Worm (Caenorhabditis elegans) whole organism, late embryonic: ENCODE data around the gene T25E4.2.

Experiments used
- C38D4.7 ChIP-seq: fragments of 200-800 bp; sonication (Bioruptor generic); optimal IDR thresholded peaks from 2 replicates; lab custom pipeline; 2018; ENCODE audit warnings: mild to moderate bottlenecking, missing genetic modification characterization, moderate library complexity, missing compliant biosample characterization
- F13H6.1 ChIP-seq: sonication (generic microtip); optimal IDR thresholded peaks from 2 replicates; lab custom pipeline; 2016; ENCODE audit warnings: missing genetic modification characterization, missing compliant biosample characterization
- K09A11.1 ChIP-seq: sonication (generic microtip); optimal IDR thresholded peaks from 2 replicates; lab custom pipeline; 2017; ENCODE audit warnings: antibody characterized with exemption, mild to moderate bottlenecking, missing genetic modification characterization, missing compliant biosample characterization; ENCODE audit not compliant: insufficient read depth
- T23F11.4 ChIP-seq: fragments of 200-800 bp; sonication (Bioruptor generic); optimal IDR thresholded peaks from 2 replicates; lab custom pipeline; 2018; ENCODE audit warnings: mild to moderate bottlenecking, missing genetic modification characterization, missing compliant biosample characterization
- ama-1 ChIP-seq: fragments of 150-350 bp; optimal IDR thresholded peaks from 2 replicates; lab custom pipeline; 2014
- ceh-14 ChIP-seq: sonication (generic microtip); optimal IDR thresholded peaks from 2 replicates; lab custom pipeline; 2016; ENCODE audit warnings: missing genotype, missing genetic modification characterization, missing compliant biosample characterization
- ceh-2 ChIP-seq: sonication (generic microtip); optimal IDR thresholded peaks from 2 replicates; lab custom pipeline; 2016; ENCODE audit warnings: missing genotype, missing genetic modification characterization, missing compliant biosample characterization
- ceh-24 ChIP-seq: sonication (generic microtip); optimal IDR thresholded peaks from 2 replicates; lab custom pipeline; 2016; ENCODE audit warnings: mild to moderate bottlenecking, missing genetic modification characterization, missing compliant biosample characterization
- ceh-30 ChIP-seq: fragments of 150-350 bp; optimal IDR thresholded peaks from 2 replicates; lab custom pipeline; 2014; ENCODE audit warnings: missing biosample characterization, missing genetic modification characterization
- ceh-31 ChIP-seq: sonication (generic microtip); optimal IDR thresholded peaks from 2 replicates; lab custom pipeline; 2016; ENCODE audit warnings: missing genetic modification characterization, missing compliant biosample characterization
- ceh-9 ChIP-seq: sonication (generic microtip); optimal IDR thresholded peaks from 2 replicates; lab custom pipeline; 2016; ENCODE audit warnings: mild to moderate bottlenecking, missing genetic modification characterization, inconsistent platforms, missing compliant biosample characterization
- elt-2 ChIP-seq: sonication (generic microtip); optimal IDR thresholded peaks from 2 replicates; lab custom pipeline; 2016; ENCODE audit warnings: missing genetic modification reagents, missing genetic modification characterization, missing compliant biosample characterization
- elt-4 ChIP-seq: sonication (generic microtip); optimal IDR thresholded peaks from 2 replicates; lab custom pipeline; 2016; ENCODE audit warnings: missing genetic modification characterization, missing compliant biosample characterization
- eyg-1 ChIP-seq: sonication (generic microtip); optimal IDR thresholded peaks from 2 replicates; lab custom pipeline; 2016; ENCODE audit warnings: missing genotype, missing genetic modification characterization, missing compliant biosample characterization
- fax-1 ChIP-seq: sonication (generic microtip); optimal IDR thresholded peaks from 2 replicates; lab custom pipeline; 2016; ENCODE audit warnings: missing genotype, missing genetic modification characterization, missing compliant biosample characterization
- hlh-30 ChIP-seq: sonication (generic microtip); optimal IDR thresholded peaks from 2 replicates; lab custom pipeline; 2017; ENCODE audit warnings: antibody characterized with exemption, missing genetic modification characterization, missing compliant biosample characterization; ENCODE audit not compliant: insufficient read depth
- hlh-6 ChIP-seq: sonication (generic microtip); optimal IDR thresholded peaks from 2 replicates; lab custom pipeline; 2016; ENCODE audit warnings: missing genotype, missing genetic modification characterization, missing compliant biosample characterization
- lin-11 ChIP-seq: fragments of 200-800 bp; sonication (Bioruptor generic); optimal IDR thresholded peaks from 2 replicates; lab custom pipeline; 2018; ENCODE audit warnings: mild to moderate bottlenecking, missing genetic modification characterization, missing compliant biosample characterization
- mec-3 ChIP-seq: sonication (generic microtip); optimal IDR thresholded peaks from 2 replicates; lab custom pipeline; 2016; ENCODE audit warnings: borderline replicate concordance, missing genetic modification characterization, missing compliant biosample characterization
- nfya-1 ChIP-seq: sonication (generic microtip); optimal IDR thresholded peaks from 2 replicates; lab custom pipeline; 2017; ENCODE audit warnings: missing genetic modification characterization, mild to moderate bottlenecking, missing compliant biosample characterization, antibody characterized with exemption, moderate library complexity
- nhr-11 ChIP-seq: fragments of 150-350 bp; optimal IDR thresholded peaks from 2 replicates; lab custom pipeline; 2014; ENCODE audit warnings: missing biosample characterization, missing genetic modification characterization
- npax-4 ChIP-seq: sonication (generic microtip); optimal IDR thresholded peaks from 2 replicates; lab custom pipeline; 2016; ENCODE audit warnings: missing genetic modification characterization, missing compliant biosample characterization
- odd-2 ChIP-seq: sonication (generic microtip); optimal IDR thresholded peaks from 2 replicates; lab custom pipeline; 2017; ENCODE audit warnings: antibody characterized with exemption, mild to moderate bottlenecking, missing genetic modification characterization, missing compliant biosample characterization
- pax-1 ChIP-seq: fragments of 150-350 bp; optimal IDR thresholded peaks from 2 replicates; lab custom pipeline; 2014; ENCODE audit warnings: missing biosample characterization, missing genetic modification characterization
- pha-4 ChIP-seq: fragments of 150-350 bp; optimal IDR thresholded peaks from 2 replicates; lab custom pipeline; 2018; ENCODE audit warnings: missing biosample characterization, missing genetic modification reagents, missing genetic modification characterization
- pros-1 ChIP-seq: fragments of 150-350 bp; optimal IDR thresholded peaks from 2 replicates; lab custom pipeline; 2014; ENCODE audit warnings: missing biosample characterization, missing genetic modification reagents, missing genetic modification characterization
- ref-2 ChIP-seq: sonication (generic microtip); optimal IDR thresholded peaks from 2 replicates; lab custom pipeline; 2016; ENCODE audit warnings: missing genetic modification characterization, missing compliant biosample characterization
- sox-2 ChIP-seq: fragments of 200-800 bp; sonication (Bioruptor generic); IDR thresholded peaks from 2 replicates; pipeline ENCODE4 v1.3.6; 2022; ENCODE audit warnings: missing genetic modification reagents, missing genetic modification characterization, missing compliant biosample characterization
- sox-4 ChIP-seq: sonication (generic microtip); optimal IDR thresholded peaks from 2 replicates; lab custom pipeline; 2017; ENCODE audit warnings: mild to moderate bottlenecking, missing genetic modification characterization, inconsistent platforms, missing compliant biosample characterization
- tbx-7 ChIP-seq: sonication (generic microtip); optimal IDR thresholded peaks from 2 replicates; lab custom pipeline; 2016; ENCODE audit warnings: missing genotype, missing genetic modification characterization, missing compliant biosample characterization
- ttx-3 ChIP-seq: sonication (generic microtip); optimal IDR thresholded peaks from 2 replicates; lab custom pipeline; 2016; ENCODE audit warnings: missing genetic modification reagents, missing genetic modification characterization, missing compliant biosample characterization
- unc-3 ChIP-seq, 2 experiments: fragments of 200-800 bp in 1 of 2; sonication (Bioruptor generic) in 1 of 2; sonication (generic microtip) in 1 of 2; conservative IDR thresholded peaks in 1 of 2; optimal IDR thresholded peaks in 1 of 2; 2 replicates each; pipeline versions ENCODE4 v1.3.6 to Lab custom; 2016 to 2022; ENCODE audit warnings: missing compliant biosample characterization in 2 of 2, missing genetic modification characterization in 2 of 2, missing genetic modification reagents in 1 of 2
- unc-42 ChIP-seq: sonication (generic microtip); optimal IDR thresholded peaks from 2 replicates; lab custom pipeline; 2016; ENCODE audit warnings: missing genotype, missing genetic modification characterization, missing compliant biosample characterization
- unc-86 ChIP-seq: sonication (generic microtip); optimal IDR thresholded peaks from 2 replicates; lab custom pipeline; 2016; ENCODE audit warnings: missing genetic modification characterization, missing compliant biosample characterization

Gene T25E4.2

ce11 chrII:5591558-5591957 lies 9.3 kb upstream of the T25E4.2 start:
- TF ChIP-seq unc-3 (GFP tag; conservative IDR thresholded peaks at IDR 0.05; lab: Robert Waterston, UW) = no peak
- TF ChIP-seq unc-3 (tag; optimal IDR thresholded peaks at IDR 0.05; lab: Kevin White, UChicago) = no peak
- no peak for TF ChIP-seq pros-1 (tag; lab: Kevin White, UChicago)
- no peak for TF ChIP-seq ceh-9 (tag; lab: Kevin White, UChicago)
- TF ChIP-seq ceh-30 (tag; lab: Kevin White, UChicago) = no peak
- no peak for TF ChIP-seq ceh-2 (tag; lab: Kevin White, UChicago)
- no peak for TF ChIP-seq hlh-6 (tag; lab: Kevin White, UChicago)
- TF ChIP-seq elt-4 (tag; lab: Kevin White, UChicago) = no peak
- TF ChIP-seq odd-2 = no peak

- no peak for TF ChIP-seq ceh-9 (tag; lab: Kevin White, UChicago)
- no peak for TF ChIP-seq C38D4.7
- no peak for TF ChIP-seq pros-1 (tag; lab: Kevin White, UChicago)
- TF ChIP-seq unc-42 (tag; lab: Kevin White, UChicago) = no peak
- no peak for TF ChIP-seq fax-1 (tag; lab: Kevin White, UChicago)
- TF ChIP-seq T23F11.4 (GFP tag; lab: Kevin White, UChicago) = no peak
- TF ChIP-seq F13H6.1 = no peak
- TF ChIP-seq ceh-24 = no peak
- TF ChIP-seq lin-11 (tag; lab: Kevin White, UChicago) = no peak
- no peak for TF ChIP-seq nhr-11 (tag; lab: Kevin White, UChicago)
- TF ChIP-seq unc-3 (GFP tag; conservative IDR thresholded peaks at IDR 0.05; lab: Robert Waterston, UW) = no peak
- no peak for TF ChIP-seq unc-3 (tag; optimal IDR thresholded peaks at IDR 0.05; lab: Kevin White, UChicago)
- no peak for TF ChIP-seq pax-1 (tag; lab: Kevin White, UChicago)
- no peak for TF ChIP-seq odd-2
- no peak for TF ChIP-seq npax-4 (tag; lab: Kevin White, UChicago)
- TF ChIP-seq ceh-14 (tag; lab: Kevin White, UChicago) = no peak
- TF ChIP-seq hlh-30 (tag; lab: Kevin White, UChicago) = no peak
- TF ChIP-seq nfya-1 (tag; lab: Kevin White, UChicago) = no peak
- no peak for TF ChIP-seq ceh-30 (tag; lab: Kevin White, UChicago)
- TF ChIP-seq ceh-31 (tag; lab: Kevin White, UChicago) = no peak
These were observed 7.5 kb upstream of the T25E4.2 start, which contains the start of gene C17G10.13 for ce11 chrII:5589690-5590089. Gene C17G10.13 (minus strand): TSS chrII:5589790.

DNA sequence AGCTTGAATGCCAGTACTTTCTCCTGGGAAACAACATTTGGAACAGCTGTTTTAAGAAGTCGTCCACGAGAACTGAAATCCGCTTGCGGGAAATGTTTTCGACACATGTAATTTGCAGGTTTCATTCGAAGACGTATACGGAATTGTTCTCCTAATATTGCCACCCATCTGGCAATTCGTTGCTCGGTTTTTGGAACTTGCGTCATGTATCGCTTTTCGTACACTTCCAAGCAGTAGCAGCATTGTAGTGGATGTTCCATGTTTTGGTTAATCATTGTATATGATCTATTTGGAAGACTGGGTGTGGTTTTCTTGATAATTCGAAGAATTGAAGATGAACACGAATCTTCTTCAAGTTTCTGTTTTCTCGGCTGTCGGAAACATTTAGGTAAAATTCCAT lies 5.6 kb upstream of the T25E4.2 start:
- TF ChIP-seq ceh-2 (tag; lab: Kevin White, UChicago) (no peak), ttx-3 (tag; lab: Kevin White, UChicago) (no peak), tbx-7 (tag; lab: Kevin White, UChicago) (no peak), fax-1 (tag; lab: Kevin White, UChicago) (no peak), ama-1 (no peak), C38D4.7 (no peak), sox-4 (tag; lab: Kevin White, UChicago) (no peak), unc-86 (tag; lab: Kevin White, UChicago) (no peak), npax-4 (tag; lab: Kevin White, UChicago) (no peak), ref-2 (no peak), sox-2 (GFP tag; lab: Robert Waterston, UW) (no peak), T23F11.4 (GFP tag; lab: Kevin White, UChicago) (no peak), eyg-1 (tag; lab: Kevin White, UChicago) (no peak), K09A11.1 (no peak), pha-4 (tag; lab: Kevin White, UChicago) (no peak)

DNA sequence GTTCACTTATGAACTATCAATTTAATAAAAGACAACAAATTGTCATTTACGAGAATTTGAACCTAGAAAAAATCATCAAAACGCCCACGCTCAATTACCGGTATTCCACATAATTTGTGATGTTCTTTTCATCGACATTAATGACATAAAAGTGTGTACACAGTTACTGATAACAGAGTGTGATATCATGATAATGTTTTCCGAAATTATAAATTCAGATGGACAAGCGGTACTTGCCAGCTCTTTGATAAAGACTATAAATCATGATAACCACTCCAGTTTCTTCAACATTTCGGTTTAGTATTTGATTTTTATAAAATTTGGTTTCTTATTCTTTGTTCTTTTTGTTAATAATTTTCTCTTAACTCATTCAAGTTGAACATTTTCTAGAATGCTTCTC lies 3.6 kb upstream of the T25E4.2 start, which contains the start of gene lys-8:
TSS of gene lys-8 (plus strand) at position 391 of the 400 bp plus-strand sequence.
- TF ChIP-seq mec-3 (tag; lab: Kevin White, UChicago) = no peak
- TF ChIP-seq elt-2 (tag; lab: Kevin White, UChicago) = peak; percentile 98
- no peak for TF ChIP-seq pax-1 (tag; lab: Kevin White, UChicago)
- TF ChIP-seq, all 69 proteins: peak for 1
